Worm (Caenorhabditis elegans): ENCODE measurements around the gene nlp-36.

Gene nlp-36

ce11 chrIII:9489798-9490197 is 1.3 kb downstream of the nlp-36 start:
- TF ChIP-seq aptf-3 (GFP tag; IDR thresholded peaks at IDR 0.05) = no peak
- TF ChIP-seq snpc-1.1 (tag; optimal IDR thresholded peaks at IDR 0.05; ENCODE audit: insufficient read depth) = no peak
- TF ChIP-seq snpc-4 (GFP tag; optimal IDR thresholded peaks at IDR 0.05) = no peak
- no peak for TF ChIP-seq snpc-4 (tag; optimal IDR thresholded peaks at IDR 0.05)
- no peak for TF ChIP-seq lsy-27 (tag; optimal IDR thresholded peaks at IDR 0.05; ENCODE audit: borderline replicate concordance, insufficient read depth)
- no peak for TF ChIP-seq zfh-2 (GFP tag; conservative IDR thresholded peaks at IDR 0.05)
- TF ChIP-seq ZK185.1 (tag; optimal IDR thresholded peaks at IDR 0.05; ENCODE audit: poor library complexity, severe bottlenecking) = no peak
- TF ChIP-seq ama-1 (optimal IDR thresholded peaks at IDR 0.05) = no peak
- no peak for TF ChIP-seq ama-1 (GFP tag; optimal IDR thresholded peaks at IDR 0.05)
- TF ChIP-seq die-1 (tag; optimal IDR thresholded peaks at IDR 0.05) = no peak

ce11 chrIII:9490783-9491547 is 2.4 kb downstream of the nlp-36 start, which contains the start of the genes dars-1 and ctr-9:
Gene dars-1 (minus strand): TSS chrIII:9491215.
Gene ctr-9 (plus strand): TSS chrIII:9491396.
- peak; percentile 0 for TF ChIP-seq snpc-3.4 (tag; optimal IDR thresholded peaks at IDR 0.05)
- 0 out of 2 replicates have a peak, but pooled peaks have one; percentile 42 for TF ChIP-seq Y53G8AR.9 (GFP tag; conservative IDR thresholded peaks at IDR 0.05)
- TF ChIP-seq ZK185.1 (tag; optimal IDR thresholded peaks at IDR 0.05; ENCODE audit: poor library complexity, severe bottlenecking) = no peak
- peak; percentile 30; the same call in 1 of the 2 replicates for TF ChIP-seq cebp-1 (GFP tag; IDR thresholded peaks at IDR 0.05)
- TF ChIP-seq cebp-1 (tag; optimal IDR thresholded peaks at IDR 0.05) = peak; percentile 87

- no peak for TF ChIP-seq nfya-1 (tag; optimal IDR thresholded peaks at IDR 0.05; ENCODE audit: borderline replicate concordance, insufficient read depth)
- no peak for TF ChIP-seq lin-35 (GFP tag; optimal IDR thresholded peaks at IDR 0.05)
- no peak for TF ChIP-seq aptf-2 (GFP tag; conservative IDR thresholded peaks at IDR 0.05)
- TF ChIP-seq attf-6 (GFP tag; IDR thresholded peaks at IDR 0.05) = no peak
- no peak for TF ChIP-seq mxl-1 (tag; optimal IDR thresholded peaks at IDR 0.05)
- TF ChIP-seq sdz-38 (tag; optimal IDR thresholded peaks at IDR 0.05) = no peak
- no peak for TF ChIP-seq bed-1 (GFP tag; IDR thresholded peaks at IDR 0.05)
- no peak for TF ChIP-seq aptf-3 (GFP tag; IDR thresholded peaks at IDR 0.05)
- no peak for TF ChIP-seq ztf-26 (tag; optimal IDR thresholded peaks at IDR 0.05)
- TF ChIP-seq ceh-27 (GFP tag; optimal IDR thresholded peaks at IDR 0.05) = no peak
- no peak for TF ChIP-seq hlh-26 (GFP tag; conservative IDR thresholded peaks at IDR 0.05)
- TF ChIP-seq ztf-18 (tag; optimal IDR thresholded peaks at IDR 0.05) = no peak
- no peak for TF ChIP-seq let-607 (tag; optimal IDR thresholded peaks at IDR 0.05)
- TF ChIP-seq nhr-120 (GFP tag; IDR thresholded peaks at IDR 0.05) = no peak
- TF ChIP-seq zim-3 (tag; optimal IDR thresholded peaks at IDR 0.05) = no peak
- TF ChIP-seq D2030.7 (GFP tag; IDR thresholded peaks at IDR 0.05) = no peak
- no peak for TF ChIP-seq xnd-1 (tag; optimal IDR thresholded peaks at IDR 0.05)
- no peak for TF ChIP-seq hmg-1.2 (GFP tag; IDR thresholded peaks at IDR 0.05)
- TF ChIP-seq hsf-1 (GFP tag; IDR thresholded peaks at IDR 0.05) = no peak
Observed at ce11 chrIII:9494209-9494608, 5.7 kb downstream of the nlp-36 start.

ce11 chrIII:9496083-9496482 is 7.6 kb downstream of the nlp-36 start:
- TF ChIP-seq pha-4 (tag; optimal IDR thresholded peaks at IDR 0.05) (no peak), dpl-1 (GFP tag; optimal IDR thresholded peaks at IDR 0.05) (no peak), ztf-6 (GFP tag; IDR thresholded peaks at IDR 0.05) (no peak), let-526 (GFP tag; IDR thresholded peaks at IDR 0.05) (no peak), egl-44 (GFP tag; IDR thresholded peaks at IDR 0.05) (no peak), tbp1 (GFP tag; optimal IDR thresholded peaks at IDR 0.05) (no peak), hrde-1 (tag; optimal IDR thresholded peaks at IDR 0.05; ENCODE audit: borderline replicate concordance) (no peak), madf-3 (GFP tag; IDR thresholded peaks at IDR 0.05) (no peak), ceh-40 (GFP tag; IDR thresholded peaks at IDR 0.05) (no peak), atf-7 (tag; optimal IDR thresholded peaks at IDR 0.05) (no peak), akir-1 (GFP tag; optimal IDR thresholded peaks at IDR 0.05) (no peak), lsl-1 (GFP tag; optimal IDR thresholded peaks at IDR 0.05) (no peak), die-1 (tag; optimal IDR thresholded peaks at IDR 0.05) (no peak)
